Worm (Caenorhabditis elegans) whole organism, L4 larva: ENCODE measurements around the gene F12D9.2.

Source experiments
- ceh-82 ChIP-seq: sonication (generic microtip); optimal IDR thresholded peaks from 2 replicates; lab custom pipeline; 2017; ENCODE audit warnings: missing biosample characterization, missing genetic modification characterization
- ces-1 ChIP-seq: fragments of 150-350 bp; sonication (generic microtip); optimal IDR thresholded peaks from 4 replicates; lab custom pipeline; 2014; ENCODE audit warnings: missing biosample characterization, missing genetic modification reagents, missing genetic modification characterization
- lim-7 ChIP-seq: fragments of 200-800 bp; sonication (Bioruptor generic); IDR thresholded peaks from 2 replicates; pipeline ENCODE4 v1.3.6; 2022; ENCODE audit warnings: missing genetic modification characterization, missing compliant biosample characterization
- mep-1 ChIP-seq: fragments of 150-350 bp; sonication (generic microtip); optimal IDR thresholded peaks from 3 replicates; lab custom pipeline; 2014; ENCODE audit warnings: missing biosample characterization, missing genetic modification characterization
- nhr-11 ChIP-seq: fragments of 150-350 bp; optimal IDR thresholded peaks from 2 replicates; lab custom pipeline; 2014; ENCODE audit warnings: missing biosample characterization, missing genetic modification characterization
- nhr-6 ChIP-seq: fragments of 150-350 bp; optimal IDR thresholded peaks from 2 replicates; lab custom pipeline; 2014; ENCODE audit warnings: missing biosample characterization, missing genetic modification characterization
- skn-1 ChIP-seq: fragments of 150-350 bp; optimal IDR thresholded peaks from 2 replicates; lab custom pipeline; 2014; ENCODE audit warnings: missing biosample characterization, missing genetic modification characterization

ce11 chrX:8681600-8681999 is 34.7 kb upstream of the F12D9.2 start, which contains the start of gene K09E2.1:
- TF ChIP-seq ceh-82 = no peak
- no peak for TF ChIP-seq mep-1 (tag; lab: Kevin White, UChicago)
- TF ChIP-seq lim-7 (GFP tag; lab: Robert Waterston, UW) = no peak
- no peak for TF ChIP-seq nhr-11
- TF ChIP-seq ces-1 (GFP tag; lab: Kevin White, UChicago) = no peak
- TF ChIP-seq skn-1 (tag; lab: Kevin White, UChicago) = no peak
- TF ChIP-seq nhr-6 (tag; lab: Kevin White, UChicago) = no peak
